Worm (Caenorhabditis elegans): ENCODE measurements around the gene sgn-1.

Gene sgn-1

DNA sequence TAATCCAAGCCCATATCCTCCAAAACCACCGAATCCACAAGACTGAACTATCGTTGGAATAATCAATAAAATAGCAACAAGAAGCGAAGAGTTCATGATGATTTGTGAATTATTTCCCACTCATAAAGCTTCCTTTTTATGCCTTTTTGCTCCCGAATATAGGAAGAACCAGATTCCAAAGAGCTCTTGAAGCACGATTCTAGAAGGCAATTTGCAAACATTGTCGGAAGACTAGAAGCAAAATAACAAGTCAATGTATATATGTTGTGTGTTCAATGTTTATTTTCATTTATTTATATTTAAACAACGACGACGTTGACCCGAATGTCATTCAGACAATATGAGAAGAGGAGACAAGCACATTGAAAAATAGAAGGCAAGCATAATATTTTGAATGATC lies 9.2 kb upstream of the sgn-1 start, which contains the start of gene idpa-2:
Gene idpa-2, minus strand, starts transcription at position 101 of the 400 bp plus-strand sequence.
- no peak for TF ChIP-seq mdl-1 (tag; optimal IDR thresholded peaks at IDR 0.05)
- no peak for TF ChIP-seq unc-55 (GFP tag; optimal IDR thresholded peaks at IDR 0.05)
- TF ChIP-seq nhr-23 (tag; optimal IDR thresholded peaks at IDR 0.05) = no peak
- no peak for TF ChIP-seq lin-39 (tag; optimal IDR thresholded peaks at IDR 0.05)
- no peak for TF ChIP-seq mab-5 (tag; optimal IDR thresholded peaks at IDR 0.05)

DNA sequence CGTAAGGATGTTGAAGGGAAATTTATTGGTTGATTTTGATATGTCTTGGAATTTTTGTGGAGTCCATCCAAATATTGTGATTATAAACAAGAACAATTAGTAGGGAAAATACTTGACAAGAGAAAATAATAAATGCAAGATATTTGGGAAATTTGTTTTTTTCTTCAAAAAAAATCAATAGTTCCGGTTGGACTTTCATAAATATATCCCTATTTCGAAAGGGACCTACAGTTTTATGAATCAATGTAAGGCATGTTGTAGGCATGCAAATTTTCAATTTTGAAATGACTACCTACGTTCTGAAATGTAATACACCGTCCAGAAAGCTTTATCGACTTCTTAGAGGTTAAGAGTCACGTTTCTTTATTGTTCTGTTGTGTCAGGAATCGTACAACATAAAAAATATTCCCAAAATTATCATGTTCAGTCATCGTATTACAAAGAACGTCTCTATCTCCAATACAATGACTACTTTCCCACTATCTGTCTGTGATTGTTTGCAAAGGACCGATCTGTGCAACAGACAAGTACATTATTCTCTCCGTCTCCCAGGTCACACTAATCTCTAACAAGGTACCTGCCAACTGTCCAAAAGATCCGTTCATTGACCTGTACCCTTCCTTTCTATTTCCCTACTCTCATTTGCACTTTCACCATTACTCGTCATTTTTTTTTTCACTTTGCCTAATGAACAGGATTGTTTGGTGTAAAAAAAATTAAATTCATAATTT lies 6.5 kb upstream of the sgn-1 start, which contains the start of gene F07H5.13:
Gene F07H5.13, plus strand, starts transcription at position 730 of the 731 bp plus-strand sequence.
- peak; percentile 54 for TF ChIP-seq lin-13 (GFP tag; optimal IDR thresholded peaks at IDR 0.05)
- TF ChIP-seq unc-39 (tag; optimal IDR thresholded peaks at IDR 0.05) = no peak
- TF ChIP-seq aly-2 (tag; optimal IDR thresholded peaks at IDR 0.05) = no peak
- TF ChIP-seq nhr-25 (tag; optimal IDR thresholded peaks at IDR 0.05) = peak; percentile 71
- TF ChIP-seq ztf-1 (GFP tag; conservative IDR thresholded peaks at IDR 0.05) = no peak
- no peak for TF ChIP-seq nhr-77 (tag; optimal IDR thresholded peaks at IDR 0.05)
- TF ChIP-seq lsy-2 (tag; optimal IDR thresholded peaks at IDR 0.05) = peak in 1 of 2 experiments; percentile 63
- TF ChIP-seq C34F6.9 (tag; optimal IDR thresholded peaks at IDR 0.05) = peak; percentile 40
- no peak for TF ChIP-seq elt-3 (tag; optimal IDR thresholded peaks at IDR 0.05)
- peak; percentile 14 for TF ChIP-seq unc-55 (GFP tag; optimal IDR thresholded peaks at IDR 0.05)
- TF ChIP-seq nhr-129 (tag; optimal IDR thresholded peaks at IDR 0.05) = peak; percentile 22
- peak; percentile 62 for TF ChIP-seq F13H6.1 (tag; optimal IDR thresholded peaks at IDR 0.05)
- no peak for TF ChIP-seq elt-1 (tag; optimal IDR thresholded peaks at IDR 0.05)
- peak; percentile 76 for TF ChIP-seq Y55F3AM.14 (GFP tag; optimal IDR thresholded peaks at IDR 0.05)
- TF ChIP-seq nhr-21 (tag; optimal IDR thresholded peaks at IDR 0.05) = peak; percentile 38
- peak; percentile 4 for TF ChIP-seq nhr-12 (tag; optimal IDR thresholded peaks at IDR 0.05)
- no peak for TF ChIP-seq ceh-16 (tag; optimal IDR thresholded peaks at IDR 0.05)
- no peak for TF ChIP-seq ztf-11 (tag; optimal IDR thresholded peaks at IDR 0.05)
- no peak for TF ChIP-seq nhr-237 (tag; optimal IDR thresholded peaks at IDR 0.05)
- TF ChIP-seq sma-3 (GFP tag; optimal IDR thresholded peaks at IDR 0.05) = peak; percentile 63
- TF ChIP-seq ztf-4 (tag; optimal IDR thresholded peaks at IDR 0.05) = peak; percentile 71
- TF ChIP-seq mbf-1 (tag; optimal IDR thresholded peaks at IDR 0.05) = no peak
- TF ChIP-seq ama-1 (optimal IDR thresholded peaks at IDR 0.05) = no peak
- peak; percentile 69 for TF ChIP-seq crh-2 (tag; optimal IDR thresholded peaks at IDR 0.05)
- no peak for TF ChIP-seq alr-1 (tag; optimal IDR thresholded peaks at IDR 0.05)
- TF ChIP-seq egl-27 (tag; optimal IDR thresholded peaks at IDR 0.05) = no peak
- no peak for TF ChIP-seq blmp-1 (tag; optimal IDR thresholded peaks at IDR 0.05; ENCODE audit: insufficient read depth)
- TF ChIP-seq sma-9 (GFP tag; optimal IDR thresholded peaks at IDR 0.05) = peak; percentile 56
- TF ChIP-seq sma-9 (tag; optimal IDR thresholded peaks at IDR 0.05) = no peak

DNA sequence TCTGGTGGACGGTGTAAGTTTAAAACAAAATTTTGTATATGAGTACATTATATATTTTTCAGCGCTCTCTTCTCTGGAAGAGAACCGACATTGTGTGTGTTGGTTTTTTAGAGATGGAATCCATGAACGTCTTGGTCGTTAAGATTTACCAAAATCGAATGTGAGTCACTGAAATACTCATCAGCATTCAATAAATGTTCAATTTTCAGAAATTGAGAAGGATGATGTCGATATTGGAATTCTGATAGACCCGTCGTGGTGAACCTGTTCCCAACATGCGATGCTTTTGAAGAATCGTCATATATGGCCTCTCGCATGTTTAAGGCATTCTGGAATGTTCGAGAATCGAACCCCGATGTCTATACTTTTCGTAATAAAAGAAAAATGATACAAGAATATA lies 5.3 kb upstream of the sgn-1 start:
- TF ChIP-seq ama-1 (optimal IDR thresholded peaks at IDR 0.05) (no peak), nhr-21 (tag; optimal IDR thresholded peaks at IDR 0.05) (no peak), nhr-6 (tag; optimal IDR thresholded peaks at IDR 0.05) (no peak), aly-2 (tag; optimal IDR thresholded peaks at IDR 0.05) (no peak), skn-1 (tag; optimal IDR thresholded peaks at IDR 0.05) (no peak), crh-2 (tag; optimal IDR thresholded peaks at IDR 0.05) (no peak), nhr-77 (tag; optimal IDR thresholded peaks at IDR 0.05) (no peak), ztf-1 (GFP tag; conservative IDR thresholded peaks at IDR 0.05) (no peak), peb-1 (tag; optimal IDR thresholded peaks at IDR 0.05) (no peak), elt-1 (tag; optimal IDR thresholded peaks at IDR 0.05) (no peak), dmd-4 (tag; optimal IDR thresholded peaks at IDR 0.05) (no peak), lin-11 (tag; optimal IDR thresholded peaks at IDR 0.05) (no peak), mab-5 (tag; optimal IDR thresholded peaks at IDR 0.05) (no peak), mdl-1 (tag; optimal IDR thresholded peaks at IDR 0.05) (no peak), nhr-129 (tag; optimal IDR thresholded peaks at IDR 0.05) (no peak), lsy-2 (tag; optimal IDR thresholded peaks at IDR 0.05) (no peak), ztf-11 (tag; optimal IDR thresholded peaks at IDR 0.05) (no peak), ceh-16 (tag; optimal IDR thresholded peaks at IDR 0.05) (no peak), C34F6.9 (tag; optimal IDR thresholded peaks at IDR 0.05) (no peak), fos-1 (tag; optimal IDR thresholded peaks at IDR 0.05) (no peak)

Measured in whole organism, L2 larva.